Worm (Caenorhabditis elegans) whole organism, mixed stage, embryonic: ENCODE results near the gene F18E2.15.

Source experiments
- M03D4.4 ChIP-seq: sonication (generic microtip); optimal IDR thresholded peaks from 2 replicates; lab custom pipeline; 2017; ENCODE audit warnings: mild to moderate bottlenecking, missing genetic modification characterization, missing compliant biosample characterization
- bed-3 ChIP-seq: fragments of 200-800 bp; sonication (Bioruptor generic); optimal IDR thresholded peaks from 3 replicates; lab custom pipeline; 2018; ENCODE audit warnings: mild to moderate bottlenecking, missing genetic modification characterization, moderate library complexity, missing compliant biosample characterization
- blmp-1 ChIP-seq: fragments of 150-350 bp; optimal IDR thresholded peaks from 2 replicates; lab custom pipeline; 2014; ENCODE audit warnings: missing biosample characterization, missing genetic modification characterization
- ceh-39 ChIP-seq: fragments of 150-350 bp; optimal IDR thresholded peaks from 2 replicates; lab custom pipeline; 2014; ENCODE audit warnings: missing biosample characterization, missing genetic modification characterization
- ceh-43 ChIP-seq: fragments of 200-800 bp; sonication (Bioruptor generic); optimal IDR thresholded peaks from 2 replicates; lab custom pipeline; 2018; ENCODE audit warnings: mild to moderate bottlenecking, missing genetic modification characterization, moderate library complexity, missing compliant biosample characterization
- ceh-83 ChIP-seq: fragments of 200-800 bp; sonication (Bioruptor generic); optimal IDR thresholded peaks from 2 replicates; lab custom pipeline; 2018; ENCODE audit warnings: mild to moderate bottlenecking, missing genetic modification characterization, missing compliant biosample characterization
- ces-1 ChIP-seq: fragments of 150-350 bp; optimal IDR thresholded peaks from 2 replicates; lab custom pipeline; 2014; ENCODE audit warnings: missing biosample characterization, missing genetic modification reagents, missing genetic modification characterization
- cnd-1 ChIP-seq: fragments of 200-800 bp; sonication (Bioruptor generic); optimal IDR thresholded peaks from 2 replicates; lab custom pipeline; 2018; ENCODE audit warnings: mild to moderate bottlenecking, missing genetic modification characterization, missing compliant biosample characterization
- elt-1 ChIP-seq: sonication (generic microtip); optimal IDR thresholded peaks from 2 replicates; lab custom pipeline; 2017; ENCODE audit warnings: missing genetic modification characterization, mild to moderate bottlenecking, missing compliant biosample characterization, antibody characterized with exemption, moderate library complexity, borderline replicate concordance; ENCODE audit not compliant: insufficient read depth
- elt-3 ChIP-seq: fragments of 150-350 bp; optimal IDR thresholded peaks from 2 replicates; lab custom pipeline; 2014; ENCODE audit warnings: missing biosample characterization, missing genetic modification characterization
- flh-1 ChIP-seq: fragments of 200-800 bp; sonication (Bioruptor generic); optimal IDR thresholded peaks from 2 replicates; lab custom pipeline; 2018; ENCODE audit warnings: mild to moderate bottlenecking, missing genetic modification characterization, moderate library complexity, missing compliant biosample characterization
- ham-2 ChIP-seq: fragments of 200-800 bp; sonication (Bioruptor generic); optimal IDR thresholded peaks from 2 replicates; lab custom pipeline; 2018; ENCODE audit warnings: mild to moderate bottlenecking, missing genetic modification characterization, missing compliant biosample characterization
- hlh-1 ChIP-seq: fragments of 150-350 bp; optimal IDR thresholded peaks from 2 replicates; lab custom pipeline; 2014; ENCODE audit warnings: missing biosample characterization, missing genetic modification reagents, missing genetic modification characterization
- lin-13 ChIP-seq: fragments of 150-350 bp; optimal IDR thresholded peaks from 2 replicates; lab custom pipeline; 2014; ENCODE audit warnings: missing biosample characterization, missing genetic modification characterization
- lin-32 ChIP-seq: fragments of 200-800 bp; sonication (Bioruptor generic); optimal IDR thresholded peaks from 2 replicates; lab custom pipeline; 2018; ENCODE audit warnings: mild to moderate bottlenecking, missing genetic modification characterization, missing compliant biosample characterization
- lsy-2 ChIP-seq: fragments of 150-350 bp; optimal IDR thresholded peaks from 2 replicates; lab custom pipeline; 2014; ENCODE audit warnings: missing biosample characterization, missing genetic modification characterization
- mab-5 ChIP-seq: fragments of 150-350 bp; optimal IDR thresholded peaks from 2 replicates; lab custom pipeline; 2014; ENCODE audit warnings: missing biosample characterization, missing genetic modification characterization
- mep-1 ChIP-seq: fragments of 150-350 bp; optimal IDR thresholded peaks from 2 replicates; lab custom pipeline; 2017; ENCODE audit warnings: missing biosample characterization, missing genetic modification reagents, missing genetic modification characterization, inconsistent platforms
- mls-2 ChIP-seq: sonication (generic microtip); optimal IDR thresholded peaks from 2 replicates; lab custom pipeline; 2016; ENCODE audit warnings: mild to moderate bottlenecking, missing genetic modification characterization, moderate library complexity, missing compliant biosample characterization
- nhr-12 ChIP-seq: fragments of 150-350 bp; optimal IDR thresholded peaks from 2 replicates; lab custom pipeline; 2014; ENCODE audit warnings: missing biosample characterization, missing genetic modification characterization
- nhr-2 ChIP-seq: fragments of 150-350 bp; optimal IDR thresholded peaks from 2 replicates; lab custom pipeline; 2014; ENCODE audit warnings: missing biosample characterization, missing genetic modification characterization
- nhr-237 ChIP-seq: fragments of 150-350 bp; optimal IDR thresholded peaks from 2 replicates; lab custom pipeline; 2014; ENCODE audit warnings: missing biosample characterization, missing genetic modification characterization
- nhr-28 ChIP-seq: fragments of 150-350 bp; optimal IDR thresholded peaks from 2 replicates; lab custom pipeline; 2014; ENCODE audit warnings: missing biosample characterization, missing genetic modification characterization
- nhr-76 ChIP-seq: sonication (generic microtip); optimal IDR thresholded peaks from 2 replicates; lab custom pipeline; 2017; ENCODE audit warnings: missing biosample characterization, missing genetic modification characterization
- pha-4 ChIP-seq: fragments of 150-350 bp; optimal IDR thresholded peaks from 2 replicates; lab custom pipeline; 2018; ENCODE audit warnings: missing biosample characterization, missing genetic modification reagents, missing genetic modification characterization
- sem-2 ChIP-seq: fragments of 200-800 bp; sonication (Bioruptor generic); optimal IDR thresholded peaks from 2 replicates; lab custom pipeline; 2018; ENCODE audit warnings: mild to moderate bottlenecking, missing genetic modification characterization, missing compliant biosample characterization
- snpc-4 ChIP-seq: fragments of 150-350 bp; optimal IDR thresholded peaks from 2 replicates; lab custom pipeline; 2014; ENCODE audit warnings: missing biosample characterization, missing genetic modification characterization
- unc-120 ChIP-seq: sonication (generic microtip); optimal IDR thresholded peaks from 2 replicates; lab custom pipeline; 2017; ENCODE audit warnings: missing genetic modification characterization, missing compliant biosample characterization; ENCODE audit not compliant: poor library complexity, severe bottlenecking
- unc-39 ChIP-seq: fragments of 150-350 bp; optimal IDR thresholded peaks from 2 replicates; lab custom pipeline; 2014; ENCODE audit warnings: missing biosample characterization, missing genetic modification characterization
- unc-62 ChIP-seq: fragments of 150-350 bp; optimal IDR thresholded peaks from 2 replicates; lab custom pipeline; 2014; ENCODE audit warnings: missing biosample characterization, missing genetic modification reagents, missing genetic modification characterization

F18E2.15 gene

ce11 chrV:12728062-12728665 lies 32.6 kb downstream of the F18E2.15 start, which contains the start of the genes rpl-28 and mrpl-49:
Gene rpl-28, minus strand, starts transcription at chrV:12728112.
Gene mrpl-49, plus strand, starts transcription at chrV:12728631.
- TF ChIP-seq lin-13 (tag; lab: Kevin White, UChicago) = peak; percentile 86
- peak; percentile 53 for TF ChIP-seq hlh-1 (tag; lab: Kevin White, UChicago)
- no peak for TF ChIP-seq lin-32 (GFP tag; lab: Kevin White, UChicago)
- no peak for TF ChIP-seq blmp-1 (tag; lab: Kevin White, UChicago)
- peak; percentile 53 for TF ChIP-seq nhr-2 (tag; lab: Kevin White, UChicago)
- peak; percentile 16 for TF ChIP-seq unc-62 (GFP tag; lab: Kevin White, UChicago)
- TF ChIP-seq mep-1 (tag; lab: Kevin White, UChicago) = peak; percentile 77
- peak; percentile 89 for TF ChIP-seq nhr-237 (tag; lab: Kevin White, UChicago)
- TF ChIP-seq elt-1 (tag; lab: Kevin White, UChicago) = no peak
- peak; percentile 81 for TF ChIP-seq ces-1 (GFP tag; lab: Kevin White, UChicago)
- peak; percentile 75 for TF ChIP-seq ceh-39 (tag; lab: Kevin White, UChicago)
- TF ChIP-seq pha-4 (tag; lab: Kevin White, UChicago) = peak; percentile 77
- TF ChIP-seq mab-5 = peak; percentile 34
- TF ChIP-seq lsy-2 (tag; lab: Kevin White, UChicago) = peak; percentile 87
- TF ChIP-seq mls-2 = no peak
- no peak for TF ChIP-seq ceh-43
- TF ChIP-seq cnd-1 (tag; lab: Kevin White, UChicago) = peak; percentile 28
- TF ChIP-seq, all 35 proteins: peak for 12

ce11 chrV:12727104-12727637 lies 33.6 kb downstream of the F18E2.15 start, which contains the start of gene R11D1.13:
Gene R11D1.13, plus strand, starts transcription at chrV:12727154.
- TF ChIP-seq pha-4 (tag; lab: Kevin White, UChicago) (no peak), unc-39 (no peak), ceh-39 (tag; lab: Kevin White, UChicago) (no peak), mep-1 (tag; lab: Kevin White, UChicago) (no peak), mab-5 (no peak), nhr-12 (tag; lab: Kevin White, UChicago) (no peak), blmp-1 (tag; lab: Kevin White, UChicago) (no peak), sem-2 (GFP tag; lab: Kevin White, UChicago) (no peak), hlh-1 (tag; lab: Kevin White, UChicago) (no peak), nhr-28 (tag; lab: Kevin White, UChicago) (no peak), bed-3 (no peak), lin-32 (GFP tag; lab: Kevin White, UChicago) (no peak), ces-1 (GFP tag; lab: Kevin White, UChicago) (no peak), nhr-237 (tag; lab: Kevin White, UChicago) (no peak), cnd-1 (tag; lab: Kevin White, UChicago) (no peak), snpc-4 (tag; lab: Kevin White, UChicago) (no peak), ceh-83 (GFP tag; lab: Kevin White, UChicago) (no peak), mls-2 (no peak), elt-3 (tag; lab: Kevin White, UChicago) (no peak)

ce11 chrV:12725893-12726292 lies 34.9 kb downstream of the F18E2.15 start, which contains the start of gene R11D1.12:
Gene R11D1.12, minus strand, starts transcription at chrV:12725993.
- TF ChIP-seq nhr-76 (tag; lab: Kevin White, UChicago) (no peak), blmp-1 (tag; lab: Kevin White, UChicago) (no peak), ceh-83 (GFP tag; lab: Kevin White, UChicago) (no peak), mab-5 (no peak), lin-32 (GFP tag; lab: Kevin White, UChicago) (no peak), unc-120 (tag; lab: Kevin White, UChicago) (no peak), ham-2 (GFP tag; lab: Kevin White, UChicago) (no peak), mep-1 (tag; lab: Kevin White, UChicago) (no peak), flh-1 (GFP tag; lab: Kevin White, UChicago) (no peak), lsy-2 (tag; lab: Kevin White, UChicago) (no peak), mls-2 (no peak), elt-3 (tag; lab: Kevin White, UChicago) (no peak), pha-4 (tag; lab: Kevin White, UChicago) (no peak), cnd-1 (tag; lab: Kevin White, UChicago) (no peak), M03D4.4 (tag; lab: Kevin White, UChicago) (no peak), nhr-2 (tag; lab: Kevin White, UChicago) (no peak)

ce11 chrV:12719713-12720112 lies 41.1 kb downstream of the F18E2.15 start, which contains the start of gene R11D1.7:
Gene R11D1.7, plus strand, starts transcription at chrV:12720013.
- TF ChIP-seq mep-1 (tag; lab: Kevin White, UChicago) (no peak), unc-62 (GFP tag; lab: Kevin White, UChicago) (no peak), nhr-76 (tag; lab: Kevin White, UChicago) (no peak), hlh-1 (tag; lab: Kevin White, UChicago) (no peak), ceh-43 (no peak), cnd-1 (tag; lab: Kevin White, UChicago) (no peak), nhr-12 (tag; lab: Kevin White, UChicago) (no peak)
- TF ChIP-seq, all 35 proteins: peak for 0
